Fruit fly (Drosophila melanogaster): ENCODE measurements around the gene CG18731.

Gene CG18731

dm6 chr3R:29737891-29738290 lies 13.1 kb downstream of the CG18731 start, which contains the start of gene Gnpnat (continued):
- no peak for TF ChIP-seq CG4328 (GFP tag; optimal IDR thresholded peaks at IDR 0.05)
- no peak for TF ChIP-seq Vsx1 (GFP tag; optimal IDR thresholded peaks at IDR 0.05)
- TF ChIP-seq vnd (GFP tag; IDR thresholded peaks at IDR 0.05; ENCODE audit: partially characterized antibody), result no peak
- no peak for TF ChIP-seq Bgb (GFP tag; IDR thresholded peaks at IDR 0.05; ENCODE audit: partially characterized antibody)
- TF ChIP-seq CG17568 (GFP tag; optimal IDR thresholded peaks at IDR 0.05), result no peak
- TF ChIP-seq Antp (GFP tag; optimal IDR thresholded peaks at IDR 0.05), result no peak
- no peak for TF ChIP-seq br (optimal IDR thresholded peaks at IDR 0.05)
- peak; percentile 52 for TF ChIP-seq CG13775 (GFP tag; optimal IDR thresholded peaks at IDR 0.05)
- TF ChIP-seq D19A (tag; optimal IDR thresholded peaks at IDR 0.05), result no peak
- peak; percentile 38 for TF ChIP-seq fd3F (GFP tag; optimal IDR thresholded peaks at IDR 0.05)
- TF ChIP-seq Asciz (GFP tag; optimal IDR thresholded peaks at IDR 0.05), result no peak
- no peak for TF ChIP-seq Scr (GFP tag; IDR thresholded peaks at IDR 0.05; ENCODE audit: partially characterized antibody)
- TF ChIP-seq CG12942 (GFP tag; optimal IDR thresholded peaks at IDR 0.05), result peak; percentile 4
- TF ChIP-seq CG8924 (tag; optimal IDR thresholded peaks at IDR 0.05), result peak; percentile 57
- no peak for TF ChIP-seq Gug (GFP tag; IDR thresholded peaks at IDR 0.05)
- TF ChIP-seq az2 (GFP tag; optimal IDR thresholded peaks at IDR 0.05), result peak; percentile 25
- no peak for TF ChIP-seq tna (GFP tag; IDR thresholded peaks at IDR 0.05; ENCODE audit: partially characterized antibody)
- TF ChIP-seq gcm (GFP tag; optimal IDR thresholded peaks at IDR 0.05), result peak; percentile 62
- no peak for TF ChIP-seq CTCF (GFP tag; optimal IDR thresholded peaks at IDR 0.05)
- no peak for TF ChIP-seq sqz (GFP tag; optimal IDR thresholded peaks at IDR 0.05)
- peak; percentile 32 for TF ChIP-seq CG14710 (tag; optimal IDR thresholded peaks at IDR 0.05)
- peak; percentile 74 for TF ChIP-seq Hmr (GFP tag; optimal IDR thresholded peaks at IDR 0.05)
- TF ChIP-seq CG2202 (tag; optimal IDR thresholded peaks at IDR 0.05), result peak; percentile 30
- TF ChIP-seq CG7556 (GFP tag; optimal IDR thresholded peaks at IDR 0.05), result peak; percentile 66
- TF ChIP-seq dmrt11E (tag; optimal IDR thresholded peaks at IDR 0.05), result peak; percentile 51
- no peak for TF ChIP-seq CG13123 (GFP tag; optimal IDR thresholded peaks at IDR 0.05)
- TF ChIP-seq salm (tag; optimal IDR thresholded peaks at IDR 0.05), result peak; percentile 47
- no peak for TF ChIP-seq Elba2 (GFP tag; optimal IDR thresholded peaks at IDR 0.05)
- no peak for TF ChIP-seq repo (GFP tag; optimal IDR thresholded peaks at IDR 0.05)
- no peak for TF ChIP-seq Dp (GFP tag; optimal IDR thresholded peaks at IDR 0.05)
- no peak for TF ChIP-seq grn (GFP tag; optimal IDR thresholded peaks at IDR 0.05)
- peak; percentile 39 for TF ChIP-seq Ssrp (tag; optimal IDR thresholded peaks at IDR 0.05)
- TF ChIP-seq CG1602 (GFP tag; optimal IDR thresholded peaks at IDR 0.05), result peak; percentile 32
- no peak for TF ChIP-seq gsb (GFP tag; IDR thresholded peaks at IDR 0.05)
- peak; percentile 51 for TF ChIP-seq Dek (tag; optimal IDR thresholded peaks at IDR 0.05)
- no peak for TF ChIP-seq Sry-β (GFP tag; optimal IDR thresholded peaks at IDR 0.05)
- no peak for TF ChIP-seq Mrtf (GFP tag; IDR thresholded peaks at IDR 0.05)
- TF ChIP-seq bab2 (GFP tag; optimal IDR thresholded peaks at IDR 0.05), result no peak
- no peak for TF ChIP-seq Kr (GFP tag; optimal IDR thresholded peaks at IDR 0.05)
- TF ChIP-seq CG33557 (GFP tag; optimal IDR thresholded peaks at IDR 0.05), result peak; percentile 1
- TF ChIP-seq ind (GFP tag; optimal IDR thresholded peaks at IDR 0.05), result peak; percentile 57
- TF ChIP-seq CG12071 (GFP tag; optimal IDR thresholded peaks at IDR 0.05), result no peak
- TF ChIP-seq corto (GFP tag; optimal IDR thresholded peaks at IDR 0.05), result peak; percentile 57
- TF ChIP-seq dmrt99B (tag; optimal IDR thresholded peaks at IDR 0.05), result peak; percentile 63
- no peak for TF ChIP-seq CG11456 (GFP tag; IDR thresholded peaks at IDR 0.05)
- peak; percentile 8 for TF ChIP-seq sd (tag; optimal IDR thresholded peaks at IDR 0.05)
- peak; percentile 45 for TF ChIP-seq CoRest (tag; optimal IDR thresholded peaks at IDR 0.05)
- TF ChIP-seq CG10209 (GFP tag; optimal IDR thresholded peaks at IDR 0.05), result peak; percentile 45
- no peak for TF ChIP-seq mirr (GFP tag; optimal IDR thresholded peaks at IDR 0.05)
- no peak for TF ChIP-seq ssp (GFP tag; IDR thresholded peaks at IDR 0.05)
- peak; percentile 3 for TF ChIP-seq maf-S (GFP tag; optimal IDR thresholded peaks at IDR 0.05)
- no peak for TF ChIP-seq fru (optimal IDR thresholded peaks at IDR 0.05)

Data from whole organism, embryonic.